Fruit fly (Drosophila melanogaster): ENCODE results near the gene Adi1.

Adi1 gene

dm6 chr3L:10683899-10684340, 20.7 kb downstream of the Adi1 start (continued):
- TF ChIP-seq vri (GFP tag; optimal IDR thresholded peaks at IDR 0.05) (no peak), CG10631 (GFP tag; optimal IDR thresholded peaks at IDR 0.05) (no peak), svp (GFP tag) (peak; percentile 72), Hr39 (GFP tag; optimal IDR thresholded peaks at IDR 0.05) (peak; percentile 44), CG3919 (GFP tag; optimal IDR thresholded peaks at IDR 0.05) (peak; percentile 74), CG8632 (GFP tag; optimal IDR thresholded peaks at IDR 0.05) (no peak), CG10669 (GFP tag; optimal IDR thresholded peaks at IDR 0.05) (peak; percentile 59), esn (GFP tag; optimal IDR thresholded peaks at IDR 0.05) (peak; percentile 66), Gug (GFP tag; IDR thresholded peaks at IDR 0.05) (peak; percentile 67), CG9139 (GFP tag; optimal IDR thresholded peaks at IDR 0.05) (no peak), CG7368 (GFP tag; optimal IDR thresholded peaks at IDR 0.05) (peak; percentile 67), CG6854 (GFP tag; optimal IDR thresholded peaks at IDR 0.05) (no peak), fd85E (GFP tag; optimal IDR thresholded peaks at IDR 0.05) (no peak), CG34406 (GFP tag; optimal IDR thresholded peaks at IDR 0.05) (peak; percentile 23)

DNA sequence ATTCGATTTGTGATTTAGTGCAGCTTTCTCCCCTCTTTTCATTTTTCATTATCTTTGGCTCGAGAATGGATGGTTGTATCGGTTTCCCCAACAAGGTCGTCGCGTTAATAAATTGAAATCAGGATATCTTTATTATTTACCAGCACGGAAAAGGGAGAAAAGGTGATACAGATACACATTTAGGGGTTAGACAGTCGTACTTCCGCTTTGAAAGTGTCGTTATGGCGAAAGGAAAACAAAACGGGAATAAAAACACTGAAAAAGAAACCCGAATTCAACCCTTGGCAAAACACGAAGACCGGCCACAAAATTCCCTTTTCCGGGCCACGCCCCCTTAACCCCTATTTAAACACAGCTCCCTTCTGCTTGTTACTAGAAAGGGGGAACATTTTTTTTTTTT, 21.3 kb downstream of the Adi1 start:
- no peak for TF ChIP-seq Hr39 (GFP tag; optimal IDR thresholded peaks at IDR 0.05)

DNA sequence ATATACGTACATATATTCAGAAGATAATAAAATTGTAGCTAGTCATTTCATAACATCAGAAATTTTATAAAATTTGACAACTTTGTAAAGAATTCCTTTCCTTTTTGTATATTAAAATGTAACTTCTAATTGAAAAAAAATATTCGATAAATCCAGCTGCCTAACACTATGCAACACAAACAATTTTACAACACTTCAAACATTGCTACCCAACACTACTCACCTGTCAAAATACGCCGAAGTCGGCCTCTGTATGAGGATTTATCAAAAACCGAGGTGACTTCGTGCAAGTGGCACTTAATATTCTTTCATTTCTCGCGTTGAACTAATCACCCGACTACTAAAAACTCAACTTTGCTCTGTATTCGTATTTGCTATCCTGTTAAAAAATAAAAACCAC, 23.4 kb downstream of the Adi1 start:
- no peak for TF ChIP-seq Eip93F (GFP tag; optimal IDR thresholded peaks at IDR 0.05)

DNA sequence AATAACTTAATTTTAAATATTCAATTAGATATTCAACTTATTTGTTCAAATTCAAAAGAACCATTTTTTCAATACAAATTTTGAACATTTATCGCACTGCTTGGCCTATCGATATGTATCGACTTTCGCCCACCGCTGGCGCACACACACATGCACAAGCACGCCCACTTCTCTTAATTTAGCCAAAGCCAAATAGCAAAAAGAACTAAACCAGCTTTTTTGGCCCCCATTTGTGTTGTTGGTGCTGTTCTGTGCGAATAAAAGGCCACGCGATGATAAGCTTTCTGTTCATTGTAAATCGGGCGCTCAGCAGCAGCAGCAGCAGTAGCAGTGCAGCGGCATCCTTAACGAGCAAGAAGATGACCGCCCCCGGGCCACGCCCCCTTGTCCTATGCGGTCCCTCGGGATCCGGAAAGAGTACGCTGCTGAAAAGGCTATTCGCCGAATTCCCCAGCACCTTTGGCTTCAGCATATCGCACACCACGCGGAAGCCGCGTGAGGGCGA, 27.8 kb downstream of the Adi1 start, which contains the start of gene CG11811:
TSS of gene CG11811 (plus strand) at position 121 of the 505 bp plus-strand sequence.
- TF ChIP-seq esn (GFP tag; optimal IDR thresholded peaks at IDR 0.05) (peak; percentile 11), Eip75B (GFP tag; optimal IDR thresholded peaks at IDR 0.05) (no peak), Eip78C (GFP tag) (peak; percentile 63), fkh (GFP tag; optimal IDR thresholded peaks at IDR 0.05) (peak; percentile 13), CG10631 (GFP tag; optimal IDR thresholded peaks at IDR 0.05) (no peak), Sox14 (GFP tag; optimal IDR thresholded peaks at IDR 0.05) (peak; percentile 13), CG6163 (GFP tag; IDR thresholded peaks at IDR 0.05) (peak; percentile 40; the same call in 1 of the 3 replicates), eg (GFP tag; IDR thresholded peaks at IDR 0.05) (peak; percentile 55; the same call in 2 of the 3 replicates)

DNA sequence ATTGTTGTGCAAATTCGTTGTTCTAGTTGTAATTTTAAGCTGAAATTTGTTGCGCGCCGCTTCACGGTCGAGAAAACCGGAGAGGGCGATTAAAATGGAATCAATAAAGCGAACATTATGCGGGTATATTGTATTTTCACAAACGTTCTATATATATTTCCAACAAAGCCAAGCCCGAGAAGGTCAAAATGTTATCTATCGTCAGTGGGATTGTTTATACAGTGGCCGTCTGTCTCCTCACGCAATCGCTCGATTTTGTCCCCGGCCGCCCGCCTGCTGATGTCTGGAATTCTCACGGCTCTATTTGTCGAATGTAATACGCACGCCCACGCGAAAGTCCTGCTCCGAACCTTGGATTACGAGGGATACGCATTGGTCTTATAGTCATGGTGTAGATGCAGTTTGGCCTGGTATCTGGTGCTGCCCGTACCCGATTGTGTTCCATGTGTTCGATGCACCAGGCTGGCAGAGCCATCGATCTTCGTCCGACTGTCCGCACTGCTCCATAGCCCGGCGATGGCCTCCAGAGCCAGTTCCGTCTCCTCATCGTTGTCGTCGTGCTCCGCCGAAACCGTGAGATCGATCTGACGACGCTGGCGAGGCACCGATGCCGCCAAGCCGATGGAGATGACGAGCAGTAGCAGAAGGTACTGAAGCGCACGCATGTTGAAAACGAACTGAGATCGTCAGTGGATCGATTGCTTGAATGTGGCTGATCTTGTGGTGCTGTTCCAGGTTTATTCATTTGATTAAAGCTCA, 29.5 kb downstream of the Adi1 start, which contains the start of gene CG33493:
TSS of gene CG33493 (minus strand) at position 709 of the 759 bp plus-strand sequence.
- TF ChIP-seq CG34406 (GFP tag; optimal IDR thresholded peaks at IDR 0.05) = no peak
- no peak for TF ChIP-seq vri (GFP tag; optimal IDR thresholded peaks at IDR 0.05)
- TF ChIP-seq Eip93F (GFP tag; optimal IDR thresholded peaks at IDR 0.05) = no peak
- TF ChIP-seq svp (GFP tag) = peak; percentile 92
- TF ChIP-seq CG9139 (GFP tag; optimal IDR thresholded peaks at IDR 0.05) = no peak

DNA sequence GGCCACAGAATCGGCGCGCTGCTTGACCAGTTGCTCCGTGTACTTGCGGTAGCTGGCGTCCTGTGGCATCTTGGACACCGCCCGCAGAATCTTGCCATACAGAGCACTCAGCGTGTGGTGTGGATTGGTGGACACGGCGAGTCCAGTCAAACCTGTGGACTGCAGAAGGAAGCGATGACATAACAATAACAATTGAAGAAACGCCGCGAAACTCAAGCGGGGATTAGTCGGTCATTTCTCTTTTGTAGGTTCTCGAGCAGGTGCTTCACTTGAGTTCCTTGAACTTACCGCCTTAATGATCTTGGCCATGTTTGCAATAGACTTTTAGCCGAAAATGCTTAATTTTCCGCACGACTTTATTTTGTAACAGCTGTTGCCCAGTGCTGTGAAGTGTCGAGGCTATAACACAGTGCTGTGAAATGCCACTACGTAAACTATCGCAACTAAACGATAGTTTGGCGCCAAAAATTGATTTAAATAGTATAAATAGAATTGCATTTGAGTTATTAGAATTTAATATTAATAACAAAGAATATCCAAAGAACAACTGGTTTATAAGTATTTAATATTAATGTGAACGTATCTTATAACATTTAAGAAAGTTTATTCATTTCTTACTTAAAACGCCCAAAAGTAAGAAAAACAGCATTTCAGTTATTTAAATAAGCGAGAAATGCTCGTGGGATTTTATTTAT, 30.7 kb downstream of the Adi1 start, which contains the start of gene ND-13B:
TSS of gene ND-13B (minus strand) at position 400 of the 695 bp plus-strand sequence.
- TF ChIP-seq Lpt (GFP tag; optimal IDR thresholded peaks at IDR 0.05) (no peak), esn (GFP tag; optimal IDR thresholded peaks at IDR 0.05) (peak; percentile 33), vri (GFP tag; optimal IDR thresholded peaks at IDR 0.05) (peak; percentile 84), Ets96B (tag; optimal IDR thresholded peaks at IDR 0.05) (no peak), CG6276 (GFP tag; optimal IDR thresholded peaks at IDR 0.05) (no peak), net (GFP tag; optimal IDR thresholded peaks at IDR 0.05) (no peak), topi (GFP tag; optimal IDR thresholded peaks at IDR 0.05) (peak; percentile 42), Hr39 (GFP tag; optimal IDR thresholded peaks at IDR 0.05) (no peak), eg (GFP tag; IDR thresholded peaks at IDR 0.05) (no peak), lz (GFP tag; optimal IDR thresholded peaks at IDR 0.05) (no peak), CG6792 (GFP tag; optimal IDR thresholded peaks at IDR 0.05) (no peak), Eip78C (GFP tag) (peak; percentile 45), CG6808 (GFP tag; optimal IDR thresholded peaks at IDR 0.05) (no peak), CG11762 (GFP tag; optimal IDR thresholded peaks at IDR 0.05; ENCODE audit: insufficient read depth) (no peak), CG1621 (tag; optimal IDR thresholded peaks at IDR 0.05) (no peak), CG8319 (GFP tag; optimal IDR thresholded peaks at IDR 0.05) (no peak), CG9139 (GFP tag; optimal IDR thresholded peaks at IDR 0.05) (no peak), CG16779 (tag; optimal IDR thresholded peaks at IDR 0.05) (no peak), CG34406 (GFP tag; optimal IDR thresholded peaks at IDR 0.05) (no peak), acj6 (GFP tag; optimal IDR thresholded peaks at IDR 0.05) (no peak), Hr38 (GFP tag; optimal IDR thresholded peaks at IDR 0.05) (no peak), CG32006 (GFP tag; optimal IDR thresholded peaks at IDR 0.05) (no peak), cyc (GFP tag; optimal IDR thresholded peaks at IDR 0.05) (peak; percentile 46), Eip75B (GFP tag; optimal IDR thresholded peaks at IDR 0.05) (no peak), fkh (GFP tag; optimal IDR thresholded peaks at IDR 0.05) (no peak), CG3919 (GFP tag; optimal IDR thresholded peaks at IDR 0.05) (peak; percentile 64), svp (GFP tag) (peak; percentile 19)
